Worm (Caenorhabditis elegans) whole organism, L3 larva: Measurements from ENCODE around the gene rpl-10.

ENCODE experiments used
- R02D3.7 ChIP-seq: fragments of 150-350 bp; optimal IDR thresholded peaks from 2 replicates; lab custom pipeline; 2014; ENCODE audit warnings: missing biosample characterization, missing genetic modification characterization
- ama-1 ChIP-seq: fragments of 150-350 bp; optimal IDR thresholded peaks from 2 replicates; lab custom pipeline; 2018
- ceh-16 ChIP-seq: sonication (generic microtip); optimal IDR thresholded peaks from 2 replicates; lab custom pipeline; 2017; ENCODE audit warnings: missing biosample characterization, missing genetic modification characterization
- ceh-28 ChIP-seq: fragments of 150-350 bp; optimal IDR thresholded peaks from 2 replicates; lab custom pipeline; 2014; ENCODE audit warnings: missing biosample characterization, missing genetic modification reagents, missing genetic modification characterization
- ceh-82 ChIP-seq: fragments of 150-350 bp; optimal IDR thresholded peaks from 2 replicates; lab custom pipeline; 2014; ENCODE audit warnings: missing biosample characterization, missing genetic modification characterization
- daf-12 ChIP-seq: fragments of 150-350 bp; optimal IDR thresholded peaks from 2 replicates; lab custom pipeline; 2014; ENCODE audit warnings: missing biosample characterization, missing genetic modification reagents, missing genetic modification characterization
- egl-5 ChIP-seq: fragments of 150-350 bp; optimal IDR thresholded peaks from 2 replicates; lab custom pipeline; 2017; ENCODE audit warnings: missing biosample characterization, missing genetic modification reagents, missing genetic modification characterization, inconsistent platforms
- elt-3 ChIP-seq, 3 experiments: fragments of 150-350 bp in 1 of 3; sonication (generic microtip) in 2 of 3; optimal IDR thresholded peaks; 2 replicates in 2 of 3; 4 replicates in 1 of 3; lab custom pipeline; 2014 to 2017; ENCODE audit warnings: missing biosample characterization in 3 of 3, missing genetic modification characterization in 3 of 3
- eor-1 ChIP-seq, 2 experiments: fragments of 150-350 bp; optimal IDR thresholded peaks; 2 replicates each; lab custom pipeline; 2014 to 2018; ENCODE audit warnings: missing biosample characterization in 2 of 2, missing genetic modification characterization in 2 of 2
- fkh-10 ChIP-seq: sonication (generic microtip); optimal IDR thresholded peaks from 2 replicates; lab custom pipeline; 2017; ENCODE audit warnings: missing biosample characterization, missing genetic modification reagents, missing genetic modification characterization
- fos-1 ChIP-seq: fragments of 150-350 bp; optimal IDR thresholded peaks from 2 replicates; lab custom pipeline; 2014; ENCODE audit warnings: missing biosample characterization, missing genetic modification characterization
- hmg-11 ChIP-seq: sonication (generic microtip); optimal IDR thresholded peaks from 2 replicates; lab custom pipeline; 2016; ENCODE audit warnings: missing genetic modification characterization, missing compliant biosample characterization
- lin-15B ChIP-seq: fragments of 150-350 bp; optimal IDR thresholded peaks from 2 replicates; lab custom pipeline; 2014; ENCODE audit warnings: missing biosample characterization, missing genetic modification characterization
- lin-39 ChIP-seq: fragments of 150-350 bp; optimal IDR thresholded peaks from 2 replicates; lab custom pipeline; 2018; ENCODE audit warnings: missing biosample characterization, missing genetic modification reagents, missing genetic modification characterization
- lsy-12 ChIP-seq: sonication (generic microtip); optimal IDR thresholded peaks from 2 replicates; lab custom pipeline; 2016; ENCODE audit warnings: mild to moderate bottlenecking, missing genetic modification characterization, missing compliant biosample characterization
- mdl-1 ChIP-seq: fragments of 150-350 bp; optimal IDR thresholded peaks from 2 replicates; lab custom pipeline; 2014; ENCODE audit warnings: missing biosample characterization, missing genetic modification characterization
- mml-1 ChIP-seq: fragments of 150-350 bp; sonication (generic microtip); optimal IDR thresholded peaks from 3 replicates; lab custom pipeline; 2014; ENCODE audit warnings: missing biosample characterization, missing genetic modification characterization
- nfya-1 ChIP-seq: sonication (generic microtip); optimal IDR thresholded peaks from 2 replicates; lab custom pipeline; 2017; ENCODE audit warnings: missing genetic modification characterization, mild to moderate bottlenecking, missing compliant biosample characterization, antibody characterized with exemption, moderate library complexity; ENCODE audit not compliant: insufficient read depth
- nhr-237 ChIP-seq: fragments of 150-350 bp; optimal IDR thresholded peaks from 2 replicates; lab custom pipeline; 2014; ENCODE audit warnings: missing biosample characterization, missing genetic modification characterization
- nhr-25 ChIP-seq: sonication (generic microtip); optimal IDR thresholded peaks from 2 replicates; lab custom pipeline; 2017; ENCODE audit warnings: missing biosample characterization, missing genetic modification characterization
- nhr-28 ChIP-seq: fragments of 150-350 bp; optimal IDR thresholded peaks from 2 replicates; lab custom pipeline; 2014; ENCODE audit warnings: missing biosample characterization, missing genetic modification characterization
- nhr-43 ChIP-seq: sonication (generic microtip); optimal IDR thresholded peaks from 2 replicates; lab custom pipeline; 2016; ENCODE audit warnings: mild to moderate bottlenecking, missing genetic modification characterization, missing compliant biosample characterization; ENCODE audit not compliant: poor library complexity, severe bottlenecking
- nhr-67 ChIP-seq: fragments of 150-350 bp; optimal IDR thresholded peaks from 2 replicates; lab custom pipeline; 2014; ENCODE audit warnings: missing biosample characterization, missing genetic modification characterization
- nhr-77 ChIP-seq: fragments of 150-350 bp; optimal IDR thresholded peaks from 2 replicates; lab custom pipeline; 2014; ENCODE audit warnings: missing biosample characterization, missing genetic modification characterization
- pha-4 ChIP-seq: fragments of 150-350 bp; optimal IDR thresholded peaks from 2 replicates; lab custom pipeline; 2014; ENCODE audit warnings: missing biosample characterization, missing genetic modification reagents, missing genetic modification characterization
- sea-2 ChIP-seq: fragments of 150-350 bp; sonication (generic microtip); optimal IDR thresholded peaks from 4 replicates; lab custom pipeline; 2014; ENCODE audit warnings: missing biosample characterization, missing genetic modification reagents, missing genetic modification characterization
- skn-1 ChIP-seq: fragments of 150-350 bp; optimal IDR thresholded peaks from 2 replicates; lab custom pipeline; 2014; ENCODE audit warnings: missing biosample characterization, missing genetic modification characterization
- snpc-4 ChIP-seq: fragments of 150-350 bp; optimal IDR thresholded peaks from 2 replicates; lab custom pipeline; 2014; ENCODE audit warnings: missing biosample characterization, missing genetic modification characterization
- unc-39 ChIP-seq: sonication (generic microtip); optimal IDR thresholded peaks from 4 replicates; lab custom pipeline; 2017; ENCODE audit warnings: missing biosample characterization, missing genetic modification characterization
- unc-62 ChIP-seq: fragments of 150-350 bp; sonication (generic microtip); optimal IDR thresholded peaks from 4 replicates; lab custom pipeline; 2014; ENCODE audit warnings: missing biosample characterization, missing genetic modification reagents, missing genetic modification characterization
- zag-1 ChIP-seq: fragments of 150-350 bp; optimal IDR thresholded peaks from 2 replicates; lab custom pipeline; 2014; ENCODE audit warnings: missing biosample characterization, missing genetic modification characterization
- ztf-11 ChIP-seq: fragments of 150-350 bp; optimal IDR thresholded peaks from 2 replicates; lab custom pipeline; 2014; ENCODE audit warnings: missing biosample characterization, missing genetic modification characterization

The rpl-10 gene

DNA sequence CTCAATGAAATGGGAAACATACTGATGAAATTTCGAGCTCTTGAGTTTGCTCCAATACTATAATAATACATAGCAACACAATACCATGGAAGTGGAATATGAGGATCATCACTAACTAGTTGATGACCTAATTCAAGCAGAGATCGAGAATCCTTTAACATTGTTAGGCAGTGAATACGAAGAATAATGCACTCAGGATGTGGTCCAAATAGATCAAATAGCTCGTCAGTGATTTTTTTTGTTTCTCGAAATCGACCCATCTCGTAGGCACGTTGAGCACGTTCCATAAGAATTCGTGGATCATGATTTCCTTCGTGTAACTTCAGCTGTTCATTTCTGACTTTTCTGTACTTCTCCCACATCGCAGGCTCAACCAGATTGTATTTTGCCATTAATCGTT is 17.2 kb downstream of the rpl-10 start:
- TF ChIP-seq unc-62 (GFP tag; lab: Kevin White, UChicago) (no peak), lsy-12 (tag; lab: Kevin White, UChicago) (no peak), ceh-28 (no peak), nhr-25 (tag; lab: Kevin White, UChicago) (no peak), ceh-82 (no peak), daf-12 (tag; lab: Kevin White, UChicago) (no peak)

DNA sequence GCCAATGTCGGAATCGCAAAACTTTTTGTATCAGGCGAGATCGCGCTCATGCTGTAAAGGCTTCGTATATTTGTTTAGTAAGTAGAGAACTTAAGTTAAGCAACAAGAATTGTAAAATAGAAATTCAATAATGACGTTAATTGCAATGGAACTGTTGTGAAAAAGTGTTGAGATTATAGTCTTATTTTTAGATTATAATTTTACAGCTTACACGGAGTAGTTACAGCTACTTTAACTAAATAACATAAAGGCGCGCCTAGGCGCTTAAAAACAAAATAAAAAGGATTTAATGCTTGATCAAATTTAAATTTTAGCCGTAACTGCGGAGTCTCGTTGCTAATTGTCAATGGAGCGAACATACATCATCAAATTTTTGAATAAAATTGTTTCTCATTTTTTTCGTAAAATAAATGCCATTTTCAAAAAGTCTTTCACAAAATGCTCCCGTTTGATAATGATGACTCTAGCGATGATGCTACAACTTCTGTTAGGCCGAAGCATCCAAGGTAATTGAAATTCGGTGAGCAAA is 18.5 kb downstream of the rpl-10 start, which contains the start of the genes emb-27 and rrf-3:
TSS of gene emb-27 (minus strand) at position 51 of the 529 bp plus-strand sequence.
TSS of gene rrf-3 (plus strand) at position 346 of the 529 bp plus-strand sequence.
- TF ChIP-seq zag-1 (tag; lab: Kevin White, UChicago) = no peak
- TF ChIP-seq nhr-28 = no peak
- no peak for TF ChIP-seq nhr-43 (tag; lab: Kevin White, UChicago)
- TF ChIP-seq nhr-25 (tag; lab: Kevin White, UChicago) = peak; percentile 50
- peak; percentile 26 for TF ChIP-seq skn-1 (tag; lab: Kevin White, UChicago)
- no peak for TF ChIP-seq ama-1 (lab: Kevin White, UChicago)
- no peak for TF ChIP-seq mdl-1 (tag; lab: Kevin White, UChicago)
- no peak for TF ChIP-seq unc-39 (tag; lab: Kevin White, UChicago)
- TF ChIP-seq elt-3 (tag; optimal IDR thresholded peaks at IDR 0.05; lab: Kevin White, UChicago) = no peak
- TF ChIP-seq nfya-1 (tag; lab: Kevin White, UChicago) = peak; percentile 61
- no peak for TF ChIP-seq nhr-237 (tag; lab: Kevin White, UChicago)
- no peak for TF ChIP-seq ceh-16 (tag; lab: Kevin White, UChicago)
- no peak for TF ChIP-seq ztf-11 (tag; lab: Kevin White, UChicago)
- peak; percentile 82 for TF ChIP-seq pha-4 (tag; lab: Kevin White, UChicago)
- peak; percentile 31 for TF ChIP-seq egl-5 (tag; lab: Kevin White, UChicago)
- peak; percentile 85 for TF ChIP-seq lin-15B (tag; lab: Kevin White, UChicago)
- no peak for TF ChIP-seq R02D3.7 (tag; lab: Kevin White, UChicago)
- TF ChIP-seq snpc-4 (tag; lab: Kevin White, UChicago) = no peak
- no peak for TF ChIP-seq fos-1

DNA sequence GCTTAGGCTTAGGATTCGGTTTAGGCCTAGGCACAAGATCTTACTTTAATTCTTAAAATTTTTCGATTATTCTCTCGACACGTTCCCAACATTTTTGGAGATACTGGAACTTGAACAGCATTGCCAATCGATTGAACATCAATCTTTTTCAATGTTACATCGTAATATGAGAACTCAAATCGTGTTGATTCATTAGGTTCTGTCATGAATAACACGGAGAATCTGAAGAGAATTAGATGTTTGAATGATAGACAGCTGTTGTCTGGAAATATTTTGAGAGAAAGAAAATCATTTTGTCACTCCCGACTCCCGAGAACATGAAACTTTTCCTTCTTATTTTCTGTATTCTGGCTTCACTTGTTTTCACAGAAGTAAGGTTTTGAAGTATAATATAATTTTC is 25.6 kb downstream of the rpl-10 start, which contains the start of gene T05C12.15:
TSS of gene T05C12.15 (plus strand) at position 301 of the 400 bp plus-strand sequence.
- TF ChIP-seq nhr-77 (tag; lab: Kevin White, UChicago) = no peak
- no peak for TF ChIP-seq lin-39

DNA sequence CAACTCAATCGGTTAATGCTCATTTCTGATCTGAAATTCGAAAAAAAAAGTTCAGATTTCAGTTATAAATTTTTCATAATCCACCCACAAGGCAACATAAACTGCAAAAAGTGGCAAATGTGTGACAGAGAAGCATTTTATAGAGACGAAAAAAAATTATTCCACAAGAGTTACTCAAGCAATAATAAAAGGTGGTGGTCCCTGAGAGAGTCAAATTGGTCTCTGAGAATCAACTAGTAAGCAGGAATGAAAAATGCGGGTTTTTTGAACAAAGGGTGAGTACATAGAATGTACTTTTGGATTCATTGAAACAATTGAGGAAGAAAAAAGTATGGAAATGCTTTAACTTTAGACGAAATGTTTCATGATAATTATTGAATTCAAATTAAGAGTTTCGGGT is 26.7 kb downstream of the rpl-10 start, which contains the start of gene T05C12.11:
TSS of gene T05C12.11 (minus strand) at position 101 of the 400 bp plus-strand sequence.
- no peak for TF ChIP-seq lin-15B (tag; lab: Kevin White, UChicago)
- TF ChIP-seq ceh-82 = no peak
- no peak for TF ChIP-seq fkh-10 (GFP tag; lab: Kevin White, UChicago)
- no peak for TF ChIP-seq hmg-11
- no peak for TF ChIP-seq nhr-237 (tag; lab: Kevin White, UChicago)
- TF ChIP-seq mml-1 = no peak
- TF ChIP-seq unc-62 (GFP tag; lab: Kevin White, UChicago) = no peak
- TF ChIP-seq, all 47 proteins: peak for 0

DNA sequence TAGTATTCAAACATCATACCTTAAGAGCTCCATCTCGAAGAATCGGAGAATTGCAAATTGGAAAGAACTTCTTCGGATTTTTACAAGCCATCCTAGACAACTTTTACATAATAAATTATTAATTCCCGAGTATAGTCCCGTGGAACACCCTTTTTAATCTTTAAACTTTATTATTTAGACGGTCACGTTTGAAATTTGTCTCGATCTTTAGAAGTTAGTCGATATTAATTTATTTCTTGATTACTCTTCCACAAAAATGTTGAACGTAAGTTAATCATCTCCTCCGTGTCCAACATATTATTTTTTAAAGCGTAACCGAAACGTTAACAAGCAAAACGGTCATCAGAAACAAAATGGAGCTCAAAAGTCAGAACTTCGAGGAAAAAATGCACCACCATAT is 29.8 kb downstream of the rpl-10 start, which contains the start of the genes decr-1.3 and T05C12.1:
TSS of gene decr-1.3 (minus strand) at position 101 of the 400 bp plus-strand sequence.
TSS of gene T05C12.1 (plus strand) at position 232 of the 400 bp plus-strand sequence.
- TF ChIP-seq nhr-67 = no peak
- TF ChIP-seq nfya-1 (tag; lab: Kevin White, UChicago) = no peak
- no peak for TF ChIP-seq ztf-11 (tag; lab: Kevin White, UChicago)
- no peak for TF ChIP-seq eor-1 (tag; optimal IDR thresholded peaks at IDR 0.05; lab: Kevin White, UChicago)
- no peak for TF ChIP-seq daf-12 (tag; lab: Kevin White, UChicago)
- TF ChIP-seq sea-2 (GFP tag; lab: Kevin White, UChicago) = no peak
- TF ChIP-seq lin-15B (tag; lab: Kevin White, UChicago) = no peak
- TF ChIP-seq, all 47 proteins: peak for 0
